Worm (Caenorhabditis elegans): ENCODE data around the gene Y75B12B.3.

- TF ChIP-seq ama-1 (optimal IDR thresholded peaks at IDR 0.05): no peak
- no peak for TF ChIP-seq ama-1 (GFP tag; optimal IDR thresholded peaks at IDR 0.05)
- TF ChIP-seq let-607 (tag; optimal IDR thresholded peaks at IDR 0.05): no peak
- no peak for TF ChIP-seq F49E8.2 (tag; optimal IDR thresholded peaks at IDR 0.05; ENCODE audit: insufficient read depth)
- TF ChIP-seq pha-4 (tag; optimal IDR thresholded peaks at IDR 0.05): no peak
- TF ChIP-seq ets-4 (GFP tag; optimal IDR thresholded peaks at IDR 0.05): no peak
- TF ChIP-seq ztf-3 (GFP tag; optimal IDR thresholded peaks at IDR 0.05): no peak
- TF ChIP-seq fkh-3 (tag; optimal IDR thresholded peaks at IDR 0.05): no peak
- TF ChIP-seq die-1 (tag; optimal IDR thresholded peaks at IDR 0.05): no peak
Observed at ce11 chrV:15152010-15152409, 34.1 kb downstream of the Y75B12B.3 start.
